Worm (Caenorhabditis elegans): Measurements from ENCODE around the gene elks-1.

- TF ChIP-seq Y75B8A.6 (GFP tag; IDR thresholded peaks at IDR 0.05) (no peak), ceh-62 (tag; optimal IDR thresholded peaks at IDR 0.05) (no peak), tra-1 (GFP tag; IDR thresholded peaks at IDR 0.05) (no peak), ama-1 (optimal IDR thresholded peaks at IDR 0.05) (no peak), jun-1 (tag; optimal IDR thresholded peaks at IDR 0.05) (no peak), ces-1 (GFP tag; optimal IDR thresholded peaks at IDR 0.05) (no peak), lin-29 (GFP tag; IDR thresholded peaks at IDR 0.05) (no peak), ZK337.2 (GFP tag; IDR thresholded peaks at IDR 0.05) (no peak), lsy-2 (tag; optimal IDR thresholded peaks at IDR 0.05) (no peak), ctbp-1 (GFP tag; IDR thresholded peaks at IDR 0.05) (no peak), ztf-7 (tag; optimal IDR thresholded peaks at IDR 0.05) (no peak), nhr-41 (GFP tag; IDR thresholded peaks at IDR 0.05) (no peak)
These were observed 45.8 kb upstream of the elks-1 start, which contains the start of gene C04C3.14 for ce11 chrIV:3395581-3395980.

All from whole organism, L4 larva.